Worm (Caenorhabditis elegans) whole organism, L1 larva: ENCODE data around the gene C56G2.22.
A peak's percentile ranks its signal among the peaks of the same experiment; 100 is the strongest.

ENCODE experiments used
- Y116A8C.19 ChIP-seq: sonication (generic microtip); optimal IDR thresholded peaks from 2 replicates; lab custom pipeline; 2016; ENCODE audit warnings: missing compliant biosample characterization, missing genetic modification characterization, borderline replicate concordance
- aha-1 ChIP-seq: fragments of 150-350 bp; optimal IDR thresholded peaks from 2 replicates; lab custom pipeline; 2014; ENCODE audit warnings: missing biosample characterization, missing genetic modification characterization
- aly-2 ChIP-seq: fragments of 150-350 bp; optimal IDR thresholded peaks from 2 replicates; lab custom pipeline; 2014; ENCODE audit warnings: missing biosample characterization, missing genetic modification characterization
- blmp-1 ChIP-seq: fragments of 150-350 bp; optimal IDR thresholded peaks from 2 replicates; lab custom pipeline; 2014; ENCODE audit warnings: missing biosample characterization, missing genetic modification characterization
- ceh-8 ChIP-seq: fragments of 200-800 bp; sonication (Bioruptor generic); optimal IDR thresholded peaks from 2 replicates; lab custom pipeline; 2018; ENCODE audit warnings: mild to moderate bottlenecking, missing genetic modification characterization, moderate library complexity, missing compliant biosample characterization
- ceh-82 ChIP-seq, 3 experiments: fragments of 150-350 bp in 1 of 3; sonication (generic microtip) in 2 of 3; optimal IDR thresholded peaks; 2 replicates each; lab custom pipeline; 2014 to 2017; ENCODE audit warnings: missing biosample characterization in 3 of 3, missing genetic modification characterization in 3 of 3
- ceh-90 ChIP-seq: sonication (generic microtip); optimal IDR thresholded peaks from 2 replicates; lab custom pipeline; 2016; ENCODE audit warnings: missing genetic modification characterization, missing compliant biosample characterization
- dsc-1 ChIP-seq: sonication (generic microtip); optimal IDR thresholded peaks from 2 replicates; lab custom pipeline; 2016; ENCODE audit warnings: mild to moderate bottlenecking, missing genetic modification characterization, missing compliant biosample characterization
- efl-1 ChIP-seq, 4 experiments: fragments of 150-350 bp; optimal IDR thresholded peaks in 3 of 4; peaks in 1 of 4; 1 replicate in 1 of 4; 2 replicates in 3 of 4; lab custom pipeline; 2014; ENCODE audit warnings: missing biosample characterization in 2 of 4, missing genetic modification characterization in 2 of 4, missing genetic modification reagents in 2 of 4
- elt-3 ChIP-seq, 6 experiments: fragments of 150-350 bp in 1 of 6; sonication (generic microtip); optimal IDR thresholded peaks; 2 replicates each; lab custom pipeline; 2017 to 2018; ENCODE audit warnings: missing biosample characterization in 6 of 6, missing genetic modification characterization in 6 of 6, inconsistent platforms in 1 of 6
- ets-5 ChIP-seq: fragments of 200-800 bp; sonication (Bioruptor generic); IDR thresholded peaks from 2 replicates; pipeline ENCODE4 v1.3.6; 2022; ENCODE audit warnings: missing genetic modification characterization, missing compliant biosample characterization
- fkh-10 ChIP-seq: sonication (generic microtip); optimal IDR thresholded peaks from 2 replicates; lab custom pipeline; 2017; ENCODE audit warnings: missing biosample characterization, missing genetic modification reagents, missing genetic modification characterization
- grh-1 ChIP-seq: fragments of 200-800 bp; sonication (Bioruptor generic); IDR thresholded peaks from 2 replicates; pipeline ENCODE4 v1.3.6; 2022; ENCODE audit warnings: missing genetic modification reagents, missing genetic modification characterization, missing compliant biosample characterization
- irx-1 ChIP-seq: sonication (generic microtip); optimal IDR thresholded peaks from 2 replicates; lab custom pipeline; 2016; ENCODE audit warnings: missing genetic modification characterization, missing compliant biosample characterization
- lin-14 ChIP-seq: fragments of 200-800 bp; sonication (Bioruptor generic); optimal IDR thresholded peaks from 2 replicates; lab custom pipeline; 2018; ENCODE audit warnings: mild to moderate bottlenecking, missing genetic modification characterization, moderate library complexity, missing compliant biosample characterization
- lin-35 ChIP-seq, 2 experiments: fragments of 150-350 bp; optimal IDR thresholded peaks; 2 replicates each; lab custom pipeline; 2014; ENCODE audit warnings: missing biosample characterization in 2 of 2, missing genetic modification characterization in 2 of 2, missing genetic modification reagents in 2 of 2
- lin-39 ChIP-seq: fragments of 150-350 bp; optimal IDR thresholded peaks from 2 replicates; lab custom pipeline; 2014; ENCODE audit warnings: missing biosample characterization, missing genetic modification reagents, missing genetic modification characterization
- mdl-1 ChIP-seq, 2 experiments: fragments of 150-350 bp; optimal IDR thresholded peaks; 2 replicates each; lab custom pipeline; 2014 to 2017; ENCODE audit warnings: missing biosample characterization in 2 of 2, missing genetic modification characterization in 2 of 2, inconsistent platforms in 1 of 2
- nhr-12 ChIP-seq: sonication (generic microtip); optimal IDR thresholded peaks from 2 replicates; lab custom pipeline; 2017; ENCODE audit warnings: missing biosample characterization, missing genetic modification characterization
- nhr-20 ChIP-seq: sonication (generic microtip); optimal IDR thresholded peaks from 2 replicates; lab custom pipeline; 2016; ENCODE audit warnings: mild to moderate bottlenecking, missing genetic modification characterization, missing compliant biosample characterization
- nhr-237 ChIP-seq: fragments of 150-350 bp; optimal IDR thresholded peaks from 2 replicates; lab custom pipeline; 2014; ENCODE audit warnings: missing biosample characterization, missing genetic modification characterization
- nhr-71 ChIP-seq: sonication (generic microtip); optimal IDR thresholded peaks from 2 replicates; lab custom pipeline; 2016; ENCODE audit warnings: mild to moderate bottlenecking, missing genetic modification characterization, moderate library complexity, missing compliant biosample characterization
- nhr-77 ChIP-seq: fragments of 150-350 bp; optimal IDR thresholded peaks from 2 replicates; lab custom pipeline; 2014; ENCODE audit warnings: missing biosample characterization, missing genetic modification characterization
- pax-3 ChIP-seq: fragments of 200-800 bp; sonication (Bioruptor generic); optimal IDR thresholded peaks from 2 replicates; lab custom pipeline; 2018; ENCODE audit warnings: mild to moderate bottlenecking, missing genetic modification characterization, moderate library complexity, missing compliant biosample characterization
- snu-23 ChIP-seq: sonication (generic microtip); optimal IDR thresholded peaks from 2 replicates; lab custom pipeline; 2016; ENCODE audit warnings: missing genetic modification characterization, missing compliant biosample characterization
- sox-4 ChIP-seq: sonication (generic microtip); optimal IDR thresholded peaks from 2 replicates; lab custom pipeline; 2016; ENCODE audit warnings: missing genetic modification characterization, missing compliant biosample characterization
- swsn-7 ChIP-seq: sonication (generic microtip); optimal IDR thresholded peaks from 2 replicates; lab custom pipeline; 2016; ENCODE audit warnings: missing genetic modification characterization, missing compliant biosample characterization
- tbx-2 ChIP-seq: sonication (generic microtip); optimal IDR thresholded peaks from 2 replicates; lab custom pipeline; 2016; ENCODE audit warnings: missing genetic modification characterization, missing compliant biosample characterization
- tlp-1 ChIP-seq: fragments of 150-350 bp; optimal IDR thresholded peaks from 2 replicates; lab custom pipeline; 2014; ENCODE audit warnings: missing biosample characterization, missing genetic modification characterization
- unc-130 ChIP-seq: fragments of 150-350 bp; optimal IDR thresholded peaks from 2 replicates; lab custom pipeline; 2017; ENCODE audit warnings: missing biosample characterization, missing genetic modification characterization, inconsistent platforms
- zag-1 ChIP-seq: fragments of 150-350 bp; optimal IDR thresholded peaks from 2 replicates; lab custom pipeline; 2014; ENCODE audit warnings: missing biosample characterization, missing genetic modification characterization
- ztf-11 ChIP-seq, 2 experiments: sonication (generic microtip); optimal IDR thresholded peaks; 2 replicates each; lab custom pipeline; 2016 to 2017; ENCODE audit warnings: missing genetic modification characterization in 2 of 2, missing biosample characterization in 1 of 2, missing compliant biosample characterization in 1 of 2

The C56G2.22 gene

ce11 chrIII:6389533-6389932 lies 43.3 kb downstream of the C56G2.22 start, which contains the start of gene C16A3.2:
C16A3.2 (plus strand) TSS chrIII:6389833.
- TF ChIP-seq mdl-1 (tag; optimal IDR thresholded peaks at IDR 0.05; lab: Kevin White, UChicago) (no peak), Y116A8C.19 (tag; lab: Kevin White, UChicago) (no peak), grh-1 (GFP tag; lab: Robert Waterston, UW) (no peak), ets-5 (GFP tag; lab: Robert Waterston, UW) (no peak), ceh-90 (no peak), nhr-12 (tag; lab: Kevin White, UChicago) (no peak), irx-1 (tag; lab: Kevin White, UChicago) (no peak), ztf-11 (tag; optimal IDR thresholded peaks at IDR 0.05; lab: Kevin White, UChicago) (no peak), nhr-77 (no peak), lin-39 (tag; lab: Kevin White, UChicago) (no peak), nhr-71 (tag; lab: Kevin White, UChicago) (no peak), tbx-2 (no peak), unc-130 (tag; lab: Kevin White, UChicago) (no peak), efl-1 (optimal IDR thresholded peaks at IDR 0.05; lab: Kevin White, UChicago) (no peak), efl-1 (GFP tag; optimal IDR thresholded peaks at IDR 0.05 in 1 of 2; lab: Kevin White, UChicago) (no peak), sox-4 (no peak), snu-23 (GFP tag; lab: Kevin White, UChicago) (no peak), zag-1 (tag; lab: Kevin White, UChicago) (no peak), swsn-7 (tag; lab: Kevin White, UChicago) (no peak)

- TF ChIP-seq dsc-1 (tag; lab: Kevin White, UChicago) = no peak
- no peak for TF ChIP-seq aha-1
- TF ChIP-seq snu-23 (GFP tag; lab: Kevin White, UChicago) = no peak
- TF ChIP-seq sox-4 = no peak
- no peak for TF ChIP-seq nhr-237 (tag; lab: Kevin White, UChicago)
- TF ChIP-seq fkh-10 (GFP tag; lab: Kevin White, UChicago) = no peak
- no peak for TF ChIP-seq ceh-82 (tag; optimal IDR thresholded peaks at IDR 0.05; lab: Kevin White, UChicago)
- no peak for TF ChIP-seq tbx-2
- TF ChIP-seq lin-14 (GFP tag; lab: Kevin White, UChicago) = no peak
- TF ChIP-seq aly-2 (tag; lab: Kevin White, UChicago) = no peak
Measured at ce11 chrIII:6390644-6391043, 44.4 kb downstream of the C56G2.22 start, which contains the start of gene smrc-1. smrc-1 (plus strand) TSS chrIII:6390944.

ce11 chrIII:6395706-6396232 lies 49.5 kb downstream of the C56G2.22 start, which contains the start of gene oatr-1:
oatr-1 (minus strand) TSS chrIII:6396182.
- TF ChIP-seq mdl-1 (tag; optimal IDR thresholded peaks at IDR 0.05; lab: Kevin White, UChicago) (peak in 1 of 2 experiments; percentile 3), blmp-1 (peak; percentile 46), tlp-1 (no peak), ceh-8 (no peak), nhr-20 (tag; lab: Kevin White, UChicago) (peak; percentile 19), pax-3 (tag; lab: Kevin White, UChicago) (no peak), nhr-71 (tag; lab: Kevin White, UChicago) (peak; percentile 12), sox-4 (no peak), ztf-11 (tag; optimal IDR thresholded peaks at IDR 0.05; lab: Kevin White, UChicago) (no peak), aly-2 (tag; lab: Kevin White, UChicago) (no peak), lin-35 (GFP tag; optimal IDR thresholded peaks at IDR 0.05; lab: Kevin White, UChicago) (peak in 1 of 2 experiments; percentile 0), aha-1 (no peak), elt-3 (tag; optimal IDR thresholded peaks at IDR 0.05; lab: Kevin White, UChicago) (peak in 3 of 6 experiments; percentile 21 to 40 (median 35))
